Worm (Caenorhabditis elegans): ENCODE measurements around the gene C17B7.8.

DNA sequence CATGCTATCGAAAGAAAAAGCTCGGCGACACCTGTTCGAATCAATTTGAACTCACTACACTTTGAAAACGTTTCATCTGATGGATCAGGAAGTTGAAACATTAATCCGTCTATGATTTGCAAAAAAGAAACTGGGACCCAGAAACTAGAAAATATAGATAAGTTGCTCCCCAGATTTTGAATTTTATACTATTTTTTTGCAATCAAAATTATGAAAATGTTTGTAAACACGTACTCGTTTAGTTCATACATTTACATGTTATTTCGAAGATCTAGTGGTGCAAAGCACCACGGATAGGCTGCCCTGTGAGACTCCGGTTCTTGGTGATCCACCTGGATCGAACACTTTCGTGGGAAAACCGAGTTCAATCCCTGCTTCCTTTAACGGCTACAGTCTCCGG is 17.8 kb upstream of the C17B7.8 start, which contains the start of gene C17B7.10:
- TF ChIP-seq fos-1 (tag; optimal IDR thresholded peaks at IDR 0.05), result no peak
- TF ChIP-seq unc-39 (tag; optimal IDR thresholded peaks at IDR 0.05), result no peak

Measured in whole organism, L4 larva.